Worm (Caenorhabditis elegans): Measurements from ENCODE around the gene Y39A3CL.4.

DNA sequence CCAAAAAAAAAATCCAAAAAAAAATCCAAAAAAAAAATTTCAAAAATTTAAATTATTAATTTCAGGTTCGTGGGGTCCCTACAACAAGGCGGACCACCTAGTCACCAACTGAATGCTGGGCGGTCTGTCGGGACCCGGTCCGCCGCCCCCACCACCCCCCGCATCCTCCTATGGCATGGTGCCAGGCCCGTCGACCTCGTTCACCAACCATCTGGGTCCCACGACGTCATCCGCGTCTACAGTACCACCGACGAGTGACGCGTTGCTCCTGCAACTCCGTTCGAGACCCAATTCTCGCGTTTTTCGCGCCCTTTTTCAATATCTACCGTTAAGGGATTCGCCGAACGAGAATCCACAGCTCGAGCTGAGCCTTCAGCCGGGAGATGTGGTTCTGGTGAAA, 11.1 kb upstream of the Y39A3CL.4 start:
- no peak for TF ChIP-seq tab-1 (GFP tag; IDR thresholded peaks at IDR 0.05)
- TF ChIP-seq T22C8.4 (GFP tag; IDR thresholded peaks at IDR 0.05) = no peak

Data from whole organism, midembryonic.